Worm (Caenorhabditis elegans): ENCODE data around the gene sre-54.

ce11 chrII:12350737-12351275, 18.1 kb downstream of the sre-54 start:
- TF ChIP-seq K11D2.4 (GFP tag; IDR thresholded peaks at IDR 0.05) (no peak), tbp1 (GFP tag; optimal IDR thresholded peaks at IDR 0.05) (no peak), nfya-1 (tag; optimal IDR thresholded peaks at IDR 0.05; ENCODE audit: borderline replicate concordance, insufficient read depth) (no peak), ztf-3 (GFP tag; optimal IDR thresholded peaks at IDR 0.05) (no peak)
